Worm (Caenorhabditis elegans) whole organism, late embryonic: ENCODE data around the gene C34F11.5.

Experiments
- ceh-31 ChIP-seq: sonication (generic microtip); optimal IDR thresholded peaks from 2 replicates; lab custom pipeline; 2016; ENCODE audit warnings: missing genetic modification characterization, missing compliant biosample characterization
- elt-2 ChIP-seq: sonication (generic microtip); optimal IDR thresholded peaks from 2 replicates; lab custom pipeline; 2016; ENCODE audit warnings: missing genetic modification reagents, missing genetic modification characterization, missing compliant biosample characterization
- sox-4 ChIP-seq: sonication (generic microtip); optimal IDR thresholded peaks from 2 replicates; lab custom pipeline; 2017; ENCODE audit warnings: mild to moderate bottlenecking, missing genetic modification characterization, inconsistent platforms, missing compliant biosample characterization

ce11 chrII:5212675-5213074 is 17.1 kb downstream of the C34F11.5 start, which contains the start of gene C34F11.1:
- no peak for TF ChIP-seq ceh-31 (tag; lab: Kevin White, UChicago)
- no peak for TF ChIP-seq elt-2
- TF ChIP-seq sox-4 (tag; lab: Kevin White, UChicago) = no peak
